Fruit fly (Drosophila melanogaster) whole organism, embryonic: Measurements from ENCODE around the gene Eip93F.

Experiments used
- CG1602 ChIP-seq: fragments of 200-800 bp; sonication (Bioruptor generic); optimal IDR thresholded peaks from 3 replicates; lab custom pipeline; 2016; ENCODE audit warnings: missing biosample characterization, missing genetic modification characterization
- Kr ChIP-seq: fragments of 200-800 bp; sonication (Bioruptor generic); optimal IDR thresholded peaks from 2 replicates; lab custom pipeline; 2017; ENCODE audit warnings: missing biosample characterization, mild to moderate bottlenecking, missing genetic modification characterization
- nau ChIP-seq: fragments of 200-800 bp; sonication (Bioruptor generic); optimal IDR thresholded peaks from 3 replicates; lab custom pipeline; 2017; ENCODE audit warnings: missing biosample characterization, mild to moderate bottlenecking, missing genetic modification characterization, missing genetic modification reagents

DNA sequence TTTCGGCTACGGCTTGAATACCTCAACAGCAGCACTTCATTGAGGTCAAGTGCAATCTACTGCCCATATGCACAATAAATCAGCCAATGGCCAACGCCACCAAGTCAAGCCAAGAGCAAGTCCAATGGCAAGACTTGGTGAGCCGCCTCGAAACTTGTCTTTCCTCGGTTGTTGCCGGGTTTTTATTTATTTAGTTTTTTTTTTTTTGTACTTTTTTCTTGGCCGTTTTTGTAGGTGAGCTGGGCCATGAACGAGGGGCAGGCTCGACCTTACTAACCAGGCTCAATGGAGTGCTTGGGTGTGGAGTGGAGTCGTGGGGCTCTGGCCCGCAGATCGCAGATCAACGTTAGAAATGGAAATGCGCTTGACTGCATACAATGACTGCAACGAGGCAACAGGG lies 7.4 kb downstream of the Eip93F start:
- TF ChIP-seq CG1602 (GFP tag; lab: Kevin White, UChicago): no peak
- TF ChIP-seq Kr (GFP tag; lab: Kevin White, UChicago): no peak
- no peak for TF ChIP-seq nau (GFP tag; lab: Kevin White, UChicago)
